Worm (Caenorhabditis elegans): ENCODE results near the gene W02G9.4.

DNA sequence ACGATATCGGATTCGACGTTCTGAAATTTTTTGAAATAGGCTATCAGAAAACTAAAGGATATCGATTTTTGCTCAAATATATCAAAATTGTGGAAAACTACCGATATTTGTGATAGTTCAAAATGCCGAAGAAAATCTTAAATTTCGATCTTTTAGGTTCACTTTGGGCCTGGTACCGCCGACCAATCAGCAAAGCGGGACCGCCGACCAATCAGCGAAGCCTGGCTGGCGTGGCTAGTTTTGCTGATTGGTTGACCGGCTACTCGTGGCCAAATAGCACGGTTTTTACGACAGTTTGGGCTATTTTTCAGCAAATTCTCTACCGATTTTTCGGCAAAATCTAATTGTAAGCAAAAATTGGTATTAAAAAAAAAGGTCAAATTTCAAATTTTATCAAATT lies 43.5 kb downstream of the W02G9.4 start:
- no peak for TF ChIP-seq flt-1 (GFP tag; IDR thresholded peaks at IDR 0.05)
- TF ChIP-seq sea-1 (GFP tag; conservative IDR thresholded peaks at IDR 0.05): no peak
- TF ChIP-seq ceh-36 (tag; optimal IDR thresholded peaks at IDR 0.05): no peak
- no peak for TF ChIP-seq hnd-1 (tag; optimal IDR thresholded peaks at IDR 0.05)
- no peak for TF ChIP-seq hmbx-1 (tag; optimal IDR thresholded peaks at IDR 0.05)
- no peak for TF ChIP-seq ama-1 (optimal IDR thresholded peaks at IDR 0.05)
- TF ChIP-seq B0310.2 (tag; optimal IDR thresholded peaks at IDR 0.05): no peak
- no peak for TF ChIP-seq ets-7 (tag; optimal IDR thresholded peaks at IDR 0.05)
- TF ChIP-seq aly-1 (tag; optimal IDR thresholded peaks at IDR 0.05): no peak
- no peak for TF ChIP-seq ceh-13 (GFP tag; optimal IDR thresholded peaks at IDR 0.05)
- no peak for TF ChIP-seq tbx-11 (GFP tag; IDR thresholded peaks at IDR 0.05)

All from whole organism, early embryonic.